Worm (Caenorhabditis elegans) whole organism, midembryonic: ENCODE results near the gene col-149.

Experiments
- T22C8.4 ChIP-seq: fragments of 200-800 bp; sonication (Bioruptor generic); IDR thresholded peaks from 2 replicates; pipeline ENCODE4 v1.3.6; 2022; ENCODE audit warnings: missing genetic modification characterization, missing compliant biosample characterization
- flt-1 ChIP-seq: fragments of 200-800 bp; sonication (Bioruptor generic); IDR thresholded peaks from 2 replicates; pipeline ENCODE4 v1.3.6; 2022; ENCODE audit warnings: missing genetic modification characterization, missing compliant biosample characterization
- ref-1 ChIP-seq: fragments of 200-800 bp; sonication (Bioruptor generic); conservative IDR thresholded peaks from 2 replicates; pipeline ENCODE4 v1.3.6; 2022; ENCODE audit warnings: missing genetic modification reagents, missing genetic modification characterization, missing compliant biosample characterization
- tab-1 ChIP-seq: fragments of 200-800 bp; sonication (Bioruptor generic); IDR thresholded peaks from 2 replicates; pipeline ENCODE4 v1.3.6; 2022; ENCODE audit warnings: missing genetic modification characterization, missing compliant biosample characterization
- ztf-23 ChIP-seq: fragments of 200-800 bp; sonication (Bioruptor generic); IDR thresholded peaks from 2 replicates; pipeline ENCODE4 v1.3.6; 2022; ENCODE audit warnings: missing genetic modification reagents, missing genetic modification characterization, missing compliant biosample characterization

DNA sequence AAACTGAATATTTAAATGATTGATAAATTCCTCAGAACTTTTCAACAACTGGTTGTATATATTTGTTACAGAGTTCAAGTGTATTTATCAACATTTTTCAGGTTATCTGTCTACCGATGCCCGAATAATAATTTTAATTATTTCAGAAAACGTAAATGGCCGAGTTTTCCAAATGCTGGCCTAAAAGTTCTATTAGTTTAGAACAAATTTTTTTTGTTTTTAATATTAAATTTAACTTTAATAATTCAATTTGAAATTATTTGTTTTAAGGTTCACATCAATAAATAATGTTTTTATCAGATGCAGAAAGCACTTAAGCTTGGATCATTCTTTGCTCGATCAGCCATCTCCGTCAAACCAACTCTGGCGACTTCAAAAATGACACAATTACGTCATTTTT, 21.7 kb upstream of the col-149 start, which contains the start of gene trx-2:
- TF ChIP-seq T22C8.4 (GFP tag; lab: Robert Waterston, UW) (no peak), flt-1 (no peak), ztf-23 (no peak), ref-1 (GFP tag; lab: Robert Waterston, UW) (no peak), tab-1 (no peak)
